Worm (Caenorhabditis elegans) whole organism, young adult: ENCODE measurements around the gene F10G2.10.

Source experiments
- B0035.1 ChIP-seq: sonication (generic microtip); optimal IDR thresholded peaks from 2 replicates; lab custom pipeline; 2016; ENCODE audit warnings: missing genetic modification characterization, mild to moderate bottlenecking, missing compliant biosample characterization, missing genotype, missing genetic modification reagents
- F39B2.1 ChIP-seq: fragments of 200-800 bp; sonication (Bioruptor generic); IDR thresholded peaks from 2 replicates; pipeline ENCODE4 v1.3.6; 2022; ENCODE audit warnings: missing genetic modification reagents, missing genetic modification characterization, missing compliant biosample characterization
- ama-1 ChIP-seq, 3 experiments: fragments of 150-350 bp in 1 of 3; sonication (generic microtip) in 2 of 3; optimal IDR thresholded peaks; 2 replicates each; lab custom pipeline; 2014 to 2018; ENCODE audit warnings: missing biosample characterization in 2 of 3, missing genetic modification characterization in 2 of 3, missing genetic modification reagents in 2 of 3
- attf-5 ChIP-seq: fragments of 200-800 bp; sonication (Bioruptor generic); optimal IDR thresholded peaks from 2 replicates; lab custom pipeline; 2018; ENCODE audit warnings: mild to moderate bottlenecking, missing genetic modification characterization, missing compliant biosample characterization
- egrh-3 ChIP-seq: fragments of 200-800 bp; sonication (Bioruptor generic); IDR thresholded peaks from 2 replicates; pipeline ENCODE4 v1.3.6; 2022; ENCODE audit warnings: missing genetic modification reagents, missing genetic modification characterization, missing compliant biosample characterization
- ets-4 ChIP-seq: fragments of 200-800 bp; sonication (Bioruptor generic); optimal IDR thresholded peaks from 2 replicates; lab custom pipeline; 2018; ENCODE audit warnings: mild to moderate bottlenecking, missing genetic modification characterization, missing compliant biosample characterization
- lsy-27 ChIP-seq: sonication (generic microtip); optimal IDR thresholded peaks from 2 replicates; lab custom pipeline; 2017; ENCODE audit warnings: missing genetic modification characterization, mild to moderate bottlenecking, missing compliant biosample characterization, antibody characterized with exemption, missing genotype, borderline replicate concordance; ENCODE audit not compliant: insufficient read depth
- madf-6 ChIP-seq: fragments of 200-800 bp; sonication (Bioruptor generic); IDR thresholded peaks from 2 replicates; pipeline ENCODE4 v1.3.6; 2022; ENCODE audit warnings: missing genetic modification reagents, missing genetic modification characterization, missing compliant biosample characterization
- rcor-1 ChIP-seq: fragments of 200-800 bp; sonication (Bioruptor generic); IDR thresholded peaks from 2 replicates; pipeline ENCODE4 v1.3.6; 2022; ENCODE audit warnings: missing genetic modification reagents, missing genetic modification characterization, missing compliant biosample characterization
- unc-130 ChIP-seq: sonication (generic microtip); optimal IDR thresholded peaks from 2 replicates; lab custom pipeline; 2016; ENCODE audit warnings: missing genetic modification reagents, missing genetic modification characterization, missing compliant biosample characterization

- TF ChIP-seq attf-5 (GFP tag; lab: Kevin White, UChicago) (no peak), lsy-27 (tag; lab: Kevin White, UChicago) (no peak), F39B2.1 (GFP tag; lab: Robert Waterston, UW) (no peak), unc-130 (GFP tag; lab: Kevin White, UChicago) (no peak), egrh-3 (no peak), ama-1 (optimal IDR thresholded peaks at IDR 0.05; lab: Kevin White, UChicago) (no peak), ama-1 (GFP tag; optimal IDR thresholded peaks at IDR 0.05; lab: Kevin White, UChicago) (no peak), rcor-1 (no peak), madf-6 (GFP tag; lab: Robert Waterston, UW) (no peak), ets-4 (GFP tag; lab: Kevin White, UChicago) (no peak), B0035.1 (no peak)
These were observed 1.1 kb upstream of the F10G2.10 start, which contains the start of gene lmd-4 for ce11 chrV:7320909-7321308.
